Fruit fly (Drosophila melanogaster) whole organism, embryonic: ENCODE data around the gene Gs1l.

Source experiments
- BEAF-32 ChIP-seq: fragments of 200-800 bp; sonication (Bioruptor generic); optimal IDR thresholded peaks from 3 replicates; lab custom pipeline; 2017; ENCODE audit warnings: missing biosample characterization, missing genetic modification characterization, mild to moderate bottlenecking, moderate library complexity, missing genetic modification reagents
- CG10462 ChIP-seq: fragments of 200-800 bp; sonication (Bioruptor generic); optimal IDR thresholded peaks from 2 replicates; lab custom pipeline; 2016; ENCODE audit warnings: missing biosample characterization, missing genetic modification characterization
- CG11247 ChIP-seq: fragments of 200-800 bp; sonication (Bioruptor generic); IDR thresholded peaks from 2 replicates; pipeline ENCODE4 v1.3.6; 2022; ENCODE audit warnings: missing biosample characterization, missing genetic modification characterization
- CG11695 ChIP-seq: fragments of 200-800 bp; sonication (Bioruptor generic); IDR thresholded peaks from 3 replicates; pipeline ENCODE4 v1.3.6; 2022; ENCODE audit warnings: missing biosample characterization, missing genetic modification characterization
- CG12219 ChIP-seq: fragments of 200-800 bp; sonication (Bioruptor generic); optimal IDR thresholded peaks from 3 replicates; lab custom pipeline; 2018; ENCODE audit warnings: missing biosample characterization, mild to moderate bottlenecking, missing genetic modification characterization
- CG14441 ChIP-seq: fragments of 200-800 bp; sonication (Bioruptor generic); IDR thresholded peaks from 2 replicates; pipeline ENCODE4 v1.3.6; 2022; ENCODE audit warnings: missing biosample characterization, missing genetic modification characterization
- CG1529 ChIP-seq: fragments of 200-800 bp; sonication (Bioruptor generic); optimal IDR thresholded peaks from 3 replicates; lab custom pipeline; 2018; ENCODE audit warnings: missing biosample characterization, missing genetic modification characterization
- CG17359 ChIP-seq: fragments of 200-800 bp; sonication (Bioruptor generic); optimal IDR thresholded peaks from 3 replicates; lab custom pipeline; 2018; ENCODE audit warnings: missing biosample characterization, mild to moderate bottlenecking, missing genetic modification characterization, moderate library complexity
- CG18011 ChIP-seq: fragments of 200-800 bp; sonication (Bioruptor generic); optimal IDR thresholded peaks from 2 replicates; lab custom pipeline; 2017; ENCODE audit warnings: missing biosample characterization, missing genetic modification characterization, mild to moderate bottlenecking, moderate library complexity, missing genotype
- CG2116 ChIP-seq: fragments of 200-800 bp; sonication (Bioruptor generic); optimal IDR thresholded peaks from 3 replicates; lab custom pipeline; 2018; ENCODE audit warnings: missing biosample characterization, mild to moderate bottlenecking, missing genetic modification characterization
- CG2129 ChIP-seq: fragments of 200-800 bp; sonication (Bioruptor generic); IDR thresholded peaks from 2 replicates; pipeline ENCODE4 v1.3.6; 2022; ENCODE audit warnings: missing biosample characterization, missing genetic modification characterization; ENCODE audit not compliant: partially characterized antibody
- CG2712 ChIP-seq: fragments of 200-800 bp; optimal IDR thresholded peaks from 3 replicates; lab custom pipeline; 2019; ENCODE audit warnings: missing biosample characterization, mild to moderate bottlenecking, missing genetic modification characterization, moderate library complexity
- CG31441 ChIP-seq: fragments of 200-800 bp; sonication (Bioruptor generic); IDR thresholded peaks from 2 replicates; pipeline ENCODE4 v1.3.6; 2022; ENCODE audit warnings: missing biosample characterization, missing genetic modification characterization
- CG34224 ChIP-seq: fragments of 200-800 bp; sonication (Bioruptor generic); IDR thresholded peaks from 3 replicates; pipeline ENCODE4 v1.3.6; 2022; ENCODE audit warnings: missing biosample characterization, missing genetic modification characterization; ENCODE audit not compliant: partially characterized antibody
- CG6272 ChIP-seq: fragments of 200-800 bp; sonication (Bioruptor generic); IDR thresholded peaks from 2 replicates; pipeline ENCODE4 v1.3.6; 2022; ENCODE audit warnings: missing biosample characterization, missing genetic modification characterization
- CG6654 ChIP-seq: fragments of 200-800 bp; sonication (Bioruptor generic); optimal IDR thresholded peaks from 2 replicates; lab custom pipeline; 2017; ENCODE audit warnings: missing biosample characterization, mild to moderate bottlenecking, missing genetic modification characterization
- CG7928 ChIP-seq: fragments of 200-800 bp; sonication (Bioruptor generic); optimal IDR thresholded peaks from 2 replicates; lab custom pipeline; 2017; ENCODE audit warnings: missing biosample characterization, mild to moderate bottlenecking, missing genetic modification characterization
- CTCF ChIP-seq: fragments of 200-800 bp; sonication (Bioruptor generic); optimal IDR thresholded peaks from 2 replicates; lab custom pipeline; 2017; ENCODE audit warnings: missing biosample characterization, mild to moderate bottlenecking, missing genetic modification characterization, moderate library complexity
- Doc3 ChIP-seq: fragments of 200-800 bp; sonication (Bioruptor generic); IDR thresholded peaks from 3 replicates; pipeline ENCODE4 v1.3.6; 2022; ENCODE audit warnings: missing biosample characterization, missing genetic modification characterization; ENCODE audit not compliant: partially characterized antibody
- HLH54F ChIP-seq: fragments of 200-800 bp; sonication (Bioruptor generic); optimal IDR thresholded peaks from 3 replicates; lab custom pipeline; 2016; ENCODE audit warnings: missing biosample characterization, missing genetic modification characterization
- Lpt ChIP-seq: fragments of >200 bp; optimal IDR thresholded peaks from 2 replicates; lab custom pipeline; 2018; ENCODE audit warnings: missing biosample characterization, missing genetic modification characterization
- MBD-R2 ChIP-seq: fragments of 200-800 bp; sonication (Bioruptor generic); IDR thresholded peaks from 2 replicates; pipeline ENCODE4 v1.3.6; 2022; ENCODE audit warnings: missing biosample characterization, missing genetic modification characterization
- MTF-1 ChIP-seq: fragments of 200-800 bp; sonication (Bioruptor generic); optimal IDR thresholded peaks from 2 replicates; lab custom pipeline; 2018; ENCODE audit warnings: missing biosample characterization, mild to moderate bottlenecking, missing genetic modification characterization, borderline replicate concordance
- Med ChIP-seq: fragments of 200-800 bp; sonication (Bioruptor generic); peaks from one replicate; lab custom pipeline; 2016; ENCODE audit warnings: missing biosample characterization, missing genetic modification characterization, mild to moderate bottlenecking, inconsistent platforms, moderate library complexity
- Opbp ChIP-seq: fragments of 200-800 bp; sonication (Bioruptor generic); IDR thresholded peaks from 3 replicates; pipeline ENCODE4 v1.3.6; 2022; ENCODE audit warnings: missing biosample characterization, missing genetic modification characterization; ENCODE audit not compliant: partially characterized antibody
- Scr ChIP-seq: fragments of 200-800 bp; sonication (Bioruptor generic); IDR thresholded peaks from 2 replicates; pipeline ENCODE4 v1.3.6; 2022; ENCODE audit warnings: missing biosample characterization, missing genetic modification characterization; ENCODE audit not compliant: partially characterized antibody
- Xbp1 ChIP-seq: fragments of 200-800 bp; sonication (Bioruptor generic); optimal IDR thresholded peaks from 3 replicates; lab custom pipeline; 2016; ENCODE audit warnings: missing biosample characterization, mild to moderate bottlenecking, missing genetic modification characterization
- amos ChIP-seq: fragments of 200-800 bp; sonication (Bioruptor generic); IDR thresholded peaks from 2 replicates; pipeline ENCODE4 v1.3.6; 2022; ENCODE audit warnings: missing biosample characterization, missing genetic modification characterization; ENCODE audit not compliant: partially characterized antibody
- bcd ChIP-seq: fragments of 200-800 bp; sonication (Bioruptor generic); optimal IDR thresholded peaks from 2 replicates; lab custom pipeline; 2017; ENCODE audit warnings: missing biosample characterization, mild to moderate bottlenecking, missing genetic modification characterization
- chinmo ChIP-seq: fragments of 200-800 bp; sonication (Bioruptor generic); IDR thresholded peaks from 4 replicates; pipeline ENCODE4 v1.3.6; 2022; ENCODE audit warnings: missing biosample characterization, missing genetic modification characterization; ENCODE audit not compliant: partially characterized antibody
- dati ChIP-seq: fragments of 200-800 bp; sonication (Bioruptor generic); IDR thresholded peaks from 2 replicates; pipeline ENCODE4 v1.3.6; 2022; ENCODE audit warnings: missing biosample characterization, missing genetic modification characterization
- eve ChIP-seq, 2 experiments: fragments of >200 bp; optimal IDR thresholded peaks; 2 replicates each; lab custom pipeline; 2017; ENCODE audit warnings: missing biosample characterization in 2 of 2, missing genetic modification characterization in 2 of 2
- gcm ChIP-seq: fragments of 200-800 bp; sonication (Bioruptor generic); optimal IDR thresholded peaks from 2 replicates; lab custom pipeline; 2019; ENCODE audit warnings: missing biosample characterization, mild to moderate bottlenecking, missing genetic modification characterization, moderate library complexity
- grau ChIP-seq: fragments of 200-800 bp; optimal IDR thresholded peaks from 3 replicates; lab custom pipeline; 2019; ENCODE audit warnings: missing biosample characterization, mild to moderate bottlenecking, missing genetic modification characterization, moderate library complexity
- ind ChIP-seq: fragments of 200-800 bp; sonication (Bioruptor generic); optimal IDR thresholded peaks from 3 replicates; lab custom pipeline; 2016; ENCODE audit warnings: missing biosample characterization, missing genetic modification characterization
- inv ChIP-seq: fragments of 200-800 bp; sonication (Bioruptor generic); IDR thresholded peaks from 2 replicates; pipeline ENCODE4 v1.3.6; 2022; ENCODE audit warnings: missing biosample characterization, missing genetic modification characterization; ENCODE audit not compliant: partially characterized antibody
- kni ChIP-seq: fragments of 200-800 bp; sonication (Bioruptor generic); optimal IDR thresholded peaks from 3 replicates; lab custom pipeline; 2017; ENCODE audit warnings: mild to moderate bottlenecking, missing biosample characterization, missing genetic modification reagents, missing genetic modification characterization
- lola ChIP-seq, 3 experiments: fragments of >200 bp in 2 of 3; fragments of 200-800 bp in 1 of 3; sonication (Bioruptor generic) in 1 of 3; optimal IDR thresholded peaks; 2 replicates each; lab custom pipeline; 2017 to 2019; ENCODE audit warnings: missing biosample characterization in 3 of 3, missing genetic modification characterization in 3 of 3, mild to moderate bottlenecking in 1 of 3, moderate library complexity in 1 of 3
- pan ChIP-seq, 4 experiments: fragments of >200 bp in 3 of 4; fragments of 200-800 bp in 1 of 4; sonication (Bioruptor generic) in 1 of 4; optimal IDR thresholded peaks in 3 of 4; IDR thresholded peaks in 1 of 4; 2 replicates each; pipeline versions ENCODE4 v1.3.6 to Lab custom; 2017 to 2022; ENCODE audit warnings: missing biosample characterization in 2 of 4, missing genetic modification characterization in 2 of 4, mixed read lengths in 1 of 4
- pzg ChIP-seq: fragments of 200-800 bp; sonication (Bioruptor generic); optimal IDR thresholded peaks from 3 replicates; lab custom pipeline; 2018; ENCODE audit warnings: missing biosample characterization, mild to moderate bottlenecking, missing genetic modification characterization, moderate library complexity
- sd ChIP-seq: fragments of 200-800 bp; sonication (Bioruptor generic); optimal IDR thresholded peaks from 3 replicates; lab custom pipeline; 2018; ENCODE audit warnings: missing biosample characterization, mild to moderate bottlenecking, missing genetic modification characterization, moderate library complexity
- sna ChIP-seq: fragments of 200-800 bp; sonication (Bioruptor generic); IDR thresholded peaks from 2 replicates; pipeline ENCODE4 v1.3.6; 2022; ENCODE audit warnings: missing biosample characterization, missing genetic modification characterization; ENCODE audit not compliant: partially characterized antibody
- ssp ChIP-seq: fragments of 200-800 bp; sonication (Bioruptor generic); IDR thresholded peaks from 2 replicates; pipeline ENCODE4 v1.3.6; 2022; ENCODE audit warnings: missing biosample characterization, missing genetic modification characterization
- stwl ChIP-seq: fragments of 200-800 bp; sonication (Bioruptor generic); optimal IDR thresholded peaks from 3 replicates; lab custom pipeline; 2018; ENCODE audit warnings: missing biosample characterization, mild to moderate bottlenecking, missing genetic modification characterization, moderate library complexity
- toy ChIP-seq: fragments of 200-800 bp; sonication (Bioruptor generic); IDR thresholded peaks from 2 replicates; pipeline ENCODE4 v1.3.6; 2022; ENCODE audit warnings: missing biosample characterization, missing genetic modification characterization
- trem ChIP-seq: fragments of 200-800 bp; optimal IDR thresholded peaks from 3 replicates; lab custom pipeline; 2019; ENCODE audit warnings: missing biosample characterization, mild to moderate bottlenecking, missing genetic modification characterization, moderate library complexity
- unc-4 ChIP-seq: fragments of 200-800 bp; sonication (Bioruptor generic); IDR thresholded peaks from 2 replicates; pipeline ENCODE4 v1.3.6; 2022; ENCODE audit warnings: missing biosample characterization, missing genetic modification characterization; ENCODE audit not compliant: partially characterized antibody
- vnd ChIP-seq: fragments of 200-800 bp; sonication (Bioruptor generic); IDR thresholded peaks from 3 replicates; pipeline ENCODE4 v1.3.6; 2022; ENCODE audit warnings: missing biosample characterization, missing genetic modification characterization; ENCODE audit not compliant: partially characterized antibody
- wor ChIP-seq: fragments of 200-800 bp; sonication (Bioruptor generic); IDR thresholded peaks from 2 replicates; pipeline ENCODE4 v1.3.6; 2022; ENCODE audit warnings: missing biosample characterization, missing genetic modification characterization

Gene Gs1l

dm6 chr2L:4464946-4465345, 8.3 kb upstream of the Gs1l start, which contains the start of gene FIG4 (continued):
- TF ChIP-seq ind (GFP tag; lab: Kevin White, UChicago) (no peak), Lpt (no peak), chinmo (GFP tag; lab: Robert Waterston, UW) (peak; percentile 58; the same call in 1 of the 4 replicates), eve (GFP tag; optimal IDR thresholded peaks at IDR 0.05; lab: Kevin White, UChicago) (no peak), dati (no peak), CG6654 (no peak), CG18011 (GFP tag; lab: Kevin White, UChicago) (no peak), kni (GFP tag; lab: Kevin White, UChicago) (peak; percentile 10), gcm (GFP tag; lab: Kevin White, UChicago) (peak; percentile 14), wor (GFP tag; lab: Robert Waterston, UW) (no peak), CG11695 (GFP tag; lab: Robert Waterston, UW) (no peak), CG12219 (GFP tag; lab: Kevin White, UChicago) (no peak), CG6272 (GFP tag; lab: Robert Waterston, UW) (no peak), Med (peak; percentile 45), ssp (GFP tag; lab: Robert Waterston, UW) (no peak), Scr (GFP tag; lab: Robert Waterston, UW) (peak; percentile 79), Opbp (GFP tag; lab: Robert Waterston, UW) (peak; percentile 54; the same call in 1 of the 3 replicates), toy (no peak), grau (tag; lab: Kevin White, UChicago) (peak; percentile 10), CG2129 (peak; percentile 82), sd (peak; percentile 68), HLH54F (GFP tag; lab: Kevin White, UChicago) (no peak), CG31441 (GFP tag; lab: Robert Waterston, UW) (no peak), pan (optimal IDR thresholded peaks at IDR 0.05; lab: Kevin White, UChicago) (no peak), pan (GFP tag; optimal IDR thresholded peaks at IDR 0.05 in 1 of 2, IDR thresholded peaks at IDR 0.05 in 1 of 2) (no peak), trem (tag; lab: Kevin White, UChicago) (no peak), Xbp1 (GFP tag; lab: Kevin White, UChicago) (no peak), CG2116 (GFP tag; lab: Kevin White, UChicago) (peak; percentile 13), MTF-1 (GFP tag; lab: Kevin White, UChicago) (no peak), BEAF-32 (peak; percentile 74), lola (GFP tag; optimal IDR thresholded peaks at IDR 0.05; lab: Kevin White, UChicago) (no peak), CG1529 (GFP tag; lab: Kevin White, UChicago) (no peak), vnd (0 out of 3 replicates have a peak, but pooled peaks have one; percentile 23), bcd (GFP tag; lab: Kevin White, UChicago) (no peak), CTCF (GFP tag; lab: Kevin White, UChicago) (no peak), CG17359 (tag; lab: Kevin White, UChicago) (no peak), amos (GFP tag; lab: Robert Waterston, UW) (peak; percentile 57), CG2712 (tag; lab: Kevin White, UChicago) (no peak), CG34224 (peak; percentile 87), CG11247 (GFP tag; lab: Robert Waterston, UW) (no peak), inv (GFP tag; lab: Robert Waterston, UW) (peak; percentile 48), CG14441 (GFP tag; lab: Robert Waterston, UW) (no peak), CG10462 (GFP tag; lab: Kevin White, UChicago) (no peak), stwl (tag; lab: Kevin White, UChicago) (no peak), Doc3 (peak; percentile 91), sna (GFP tag; lab: Robert Waterston, UW) (peak; percentile 84), unc-4 (GFP tag; lab: Robert Waterston, UW) (peak; percentile 75), pzg (GFP tag; lab: Kevin White, UChicago) (peak; percentile 23), CG7928 (GFP tag; lab: Kevin White, UChicago) (no peak), MBD-R2 (peak; percentile 89)
